Fruit fly (Drosophila melanogaster) whole organism, embryonic: ENCODE measurements around the gene alphaKap4.

Experiments used
- Atf-2 ChIP-seq: fragments of 200-800 bp; sonication (Bioruptor generic); optimal IDR thresholded peaks from 2 replicates; lab custom pipeline; 2016; ENCODE audit warnings: missing biosample characterization, missing genetic modification characterization
- CG10462 ChIP-seq: fragments of 200-800 bp; sonication (Bioruptor generic); optimal IDR thresholded peaks from 2 replicates; lab custom pipeline; 2016; ENCODE audit warnings: missing biosample characterization, missing genetic modification characterization
- CG11456 ChIP-seq: fragments of 200-800 bp; sonication (Bioruptor generic); IDR thresholded peaks from 3 replicates; pipeline ENCODE4 v1.3.6; 2022; ENCODE audit warnings: missing biosample characterization, missing genetic modification characterization
- CG12769 ChIP-seq: fragments of 200-800 bp; sonication (Bioruptor generic); optimal IDR thresholded peaks from 2 replicates; lab custom pipeline; 2019; ENCODE audit warnings: missing biosample characterization, mild to moderate bottlenecking, missing genetic modification characterization, moderate library complexity
- CG15514 ChIP-seq: fragments of 200-800 bp; sonication (Bioruptor generic); optimal IDR thresholded peaks from 3 replicates; lab custom pipeline; 2017; ENCODE audit warnings: missing biosample characterization, missing genetic modification characterization, mild to moderate bottlenecking, moderate library complexity, missing genetic modification reagents
- CG18599 ChIP-seq: fragments of 200-800 bp; sonication (Bioruptor generic); optimal IDR thresholded peaks from 3 replicates; lab custom pipeline; 2017; ENCODE audit warnings: missing biosample characterization, missing genetic modification characterization, mild to moderate bottlenecking, moderate library complexity, missing genetic modification reagents
- CG2875 ChIP-seq: fragments of 200-800 bp; sonication (Bioruptor generic); optimal IDR thresholded peaks from 2 replicates; lab custom pipeline; 2017; ENCODE audit warnings: missing biosample characterization, mild to moderate bottlenecking, missing genetic modification characterization, missing genetic modification reagents
- CG30020 ChIP-seq: fragments of 200-800 bp; optimal IDR thresholded peaks from 2 replicates; lab custom pipeline; 2019; ENCODE audit warnings: missing biosample characterization, mild to moderate bottlenecking, missing genetic modification characterization, moderate library complexity
- CG33213 ChIP-seq: fragments of 200-800 bp; sonication (Bioruptor generic); optimal IDR thresholded peaks from 3 replicates; lab custom pipeline; 2016; ENCODE audit warnings: missing biosample characterization, missing genetic modification characterization
- CG4282 ChIP-seq: fragments of 200-800 bp; sonication (Bioruptor generic); optimal IDR thresholded peaks from 2 replicates; lab custom pipeline; 2016; ENCODE audit warnings: missing biosample characterization, missing genetic modification characterization
- CG4404 ChIP-seq: fragments of 200-800 bp; sonication (Bioruptor generic); IDR thresholded peaks from 2 replicates; pipeline ENCODE4 v1.3.6; 2022; ENCODE audit warnings: missing biosample characterization, missing genetic modification characterization
- CG4707 ChIP-seq: fragments of 200-800 bp; sonication (Bioruptor generic); optimal IDR thresholded peaks from 2 replicates; lab custom pipeline; 2018; ENCODE audit warnings: missing biosample characterization, mild to moderate bottlenecking, missing genetic modification characterization, moderate library complexity
- CG4820 ChIP-seq: fragments of 200-800 bp; sonication (Bioruptor generic); optimal IDR thresholded peaks from 3 replicates; lab custom pipeline; 2016; ENCODE audit warnings: missing biosample characterization, missing genetic modification characterization
- CG6683 ChIP-seq: fragments of 200-800 bp; sonication (Bioruptor generic); optimal IDR thresholded peaks from 2 replicates; lab custom pipeline; 2017; ENCODE audit warnings: missing biosample characterization, mild to moderate bottlenecking, missing genetic modification characterization, missing genetic modification reagents
- CG6813 ChIP-seq: fragments of 200-800 bp; sonication (Bioruptor generic); optimal IDR thresholded peaks from 2 replicates; lab custom pipeline; 2017; ENCODE audit warnings: missing biosample characterization, missing genetic modification characterization, mild to moderate bottlenecking, moderate library complexity, missing genetic modification reagents
- CG7786 ChIP-seq: fragments of 200-800 bp; sonication (Bioruptor generic); optimal IDR thresholded peaks from 2 replicates; lab custom pipeline; 2016; ENCODE audit warnings: missing biosample characterization, missing genetic modification characterization
- CG8290 ChIP-seq, 3 experiments: fragments of 200-800 bp; sonication (Bioruptor generic); optimal IDR thresholded peaks; 2 replicates each; lab custom pipeline; 2016 to 2019; ENCODE audit warnings: missing biosample characterization in 3 of 3, missing genetic modification characterization in 3 of 3, mild to moderate bottlenecking in 2 of 3, moderate library complexity in 1 of 3
- CG8924 ChIP-seq: fragments of 200-800 bp; optimal IDR thresholded peaks from 3 replicates; lab custom pipeline; 2019; ENCODE audit warnings: missing biosample characterization, mild to moderate bottlenecking, missing genetic modification characterization, moderate library complexity
- CG9876 ChIP-seq: fragments of 200-800 bp; sonication (Bioruptor generic); optimal IDR thresholded peaks from 2 replicates; lab custom pipeline; 2016; ENCODE audit warnings: missing biosample characterization, missing genetic modification characterization
- Dbx ChIP-seq: fragments of 200-800 bp; sonication (Bioruptor generic); IDR thresholded peaks from 3 replicates; pipeline ENCODE4 v1.3.6; 2022; ENCODE audit warnings: missing biosample characterization, missing genetic modification characterization
- Dll ChIP-seq: fragments of 200-800 bp; sonication (Bioruptor generic); IDR thresholded peaks from 4 replicates; pipeline ENCODE4 v1.3.6; 2022; ENCODE audit warnings: missing biosample characterization, missing genetic modification characterization; ENCODE audit not compliant: partially characterized antibody
- Fer3 ChIP-seq: fragments of 200-800 bp; sonication (Bioruptor generic); optimal IDR thresholded peaks from 2 replicates; lab custom pipeline; 2018; ENCODE audit warnings: missing biosample characterization, mild to moderate bottlenecking, missing genetic modification characterization, moderate library complexity
- Hsf ChIP-seq: fragments of 200-800 bp; sonication (Bioruptor generic); optimal IDR thresholded peaks from 3 replicates; lab custom pipeline; 2016; ENCODE audit warnings: missing biosample characterization, missing genetic modification characterization
- Mad ChIP-seq: fragments of 200-800 bp; sonication (Bioruptor generic); optimal IDR thresholded peaks from 2 replicates; lab custom pipeline; 2016; ENCODE audit warnings: missing biosample characterization, missing genetic modification characterization
- Xrp1 ChIP-seq: fragments of 200-800 bp; sonication (Bioruptor generic); IDR thresholded peaks from 2 replicates; pipeline ENCODE4 v1.3.6; 2022; ENCODE audit warnings: missing biosample characterization, missing genetic modification characterization
- ab ChIP-seq: fragments of 200-800 bp; sonication (Bioruptor generic); optimal IDR thresholded peaks from 2 replicates; lab custom pipeline; 2016; ENCODE audit warnings: missing biosample characterization, missing genetic modification characterization
- ac ChIP-seq: fragments of 200-800 bp; sonication (Bioruptor generic); optimal IDR thresholded peaks from 3 replicates; lab custom pipeline; 2017; ENCODE audit warnings: missing biosample characterization, mild to moderate bottlenecking, missing genetic modification characterization
- ase ChIP-seq: fragments of 200-800 bp; sonication (Bioruptor generic); IDR thresholded peaks from 3 replicates; pipeline ENCODE4 v1.3.6; 2022; ENCODE audit warnings: missing biosample characterization, missing genetic modification characterization
- cas ChIP-seq: fragments of 200-800 bp; sonication (Bioruptor generic); IDR thresholded peaks from 2 replicates; pipeline ENCODE4 v1.3.6; 2022; ENCODE audit warnings: missing biosample characterization, missing genetic modification characterization
- chinmo ChIP-seq: fragments of 200-800 bp; sonication (Bioruptor generic); IDR thresholded peaks from 4 replicates; pipeline ENCODE4 v1.3.6; 2022; ENCODE audit warnings: missing biosample characterization, missing genetic modification characterization; ENCODE audit not compliant: partially characterized antibody
- chm ChIP-seq: fragments of 200-800 bp; sonication (Bioruptor generic); IDR thresholded peaks from 2 replicates; pipeline ENCODE4 v1.3.6; 2022; ENCODE audit warnings: missing biosample characterization, missing genetic modification characterization
- crc ChIP-seq: fragments of 200-800 bp; sonication (Bioruptor generic); optimal IDR thresholded peaks from 2 replicates; lab custom pipeline; 2016; ENCODE audit warnings: missing biosample characterization, missing genetic modification characterization
- dati ChIP-seq: fragments of 200-800 bp; sonication (Bioruptor generic); IDR thresholded peaks from 2 replicates; pipeline ENCODE4 v1.3.6; 2022; ENCODE audit warnings: missing biosample characterization, missing genetic modification characterization
- dimm ChIP-seq: fragments of 200-800 bp; sonication (Bioruptor generic); IDR thresholded peaks from 2 replicates; pipeline ENCODE4 v1.3.6; 2022; ENCODE audit warnings: missing biosample characterization, missing genetic modification characterization
- dpn ChIP-seq, 2 experiments: fragments of 200-800 bp; sonication (Bioruptor generic); optimal IDR thresholded peaks; 3 replicates each; lab custom pipeline; 2016; ENCODE audit warnings: missing biosample characterization in 2 of 2, missing genetic modification characterization in 2 of 2
- her ChIP-seq: fragments of 200-800 bp; sonication (Bioruptor generic); optimal IDR thresholded peaks from 2 replicates; lab custom pipeline; 2016; ENCODE audit warnings: missing biosample characterization, missing genetic modification characterization
- jumu ChIP-seq: fragments of 200-800 bp; sonication (Bioruptor generic); optimal IDR thresholded peaks from 3 replicates; lab custom pipeline; 2016; ENCODE audit warnings: missing biosample characterization, missing genetic modification characterization
- kay ChIP-seq: fragments of 200-800 bp; sonication (Bioruptor generic); optimal IDR thresholded peaks from 2 replicates; lab custom pipeline; 2016; ENCODE audit warnings: missing biosample characterization, missing genetic modification characterization
- lbe ChIP-seq: fragments of 200-800 bp; sonication (Bioruptor generic); optimal IDR thresholded peaks from 2 replicates; lab custom pipeline; 2016; ENCODE audit warnings: missing biosample characterization, mild to moderate bottlenecking, missing genetic modification characterization
- mirr ChIP-seq: fragments of 200-800 bp; sonication (Bioruptor generic); optimal IDR thresholded peaks from 3 replicates; lab custom pipeline; 2018; ENCODE audit warnings: missing biosample characterization, mild to moderate bottlenecking, missing genetic modification characterization
- pho ChIP-seq: fragments of 200-800 bp; sonication (Bioruptor generic); optimal IDR thresholded peaks from 2 replicates; lab custom pipeline; 2016; ENCODE audit warnings: missing biosample characterization, missing genetic modification characterization
- schlank ChIP-seq: fragments of 200-800 bp; sonication (Bioruptor generic); optimal IDR thresholded peaks from 2 replicates; lab custom pipeline; 2018; ENCODE audit warnings: missing biosample characterization, mild to moderate bottlenecking, missing genetic modification characterization
- slp2 ChIP-seq: fragments of 200-800 bp; sonication (Bioruptor generic); optimal IDR thresholded peaks from 2 replicates; lab custom pipeline; 2016; ENCODE audit warnings: missing biosample characterization, missing genetic modification characterization
- sqz ChIP-seq: fragments of 200-800 bp; sonication (Bioruptor generic); optimal IDR thresholded peaks from 3 replicates; lab custom pipeline; 2018; ENCODE audit warnings: missing biosample characterization, mild to moderate bottlenecking, missing genetic modification characterization
- stc ChIP-seq: fragments of 200-800 bp; sonication (Bioruptor generic); IDR thresholded peaks from 2 replicates; pipeline ENCODE4 v1.3.6; 2022; ENCODE audit warnings: missing biosample characterization, missing genetic modification characterization
- ttk ChIP-seq: fragments of 200-800 bp; sonication (Bioruptor generic); IDR thresholded peaks from 2 replicates; pipeline ENCODE4 v2.1.2; 2022; ENCODE audit warnings: missing biosample characterization, missing genetic modification characterization
- unpg ChIP-seq: fragments of 200-800 bp; sonication (Bioruptor generic); optimal IDR thresholded peaks from 3 replicates; lab custom pipeline; 2018; ENCODE audit warnings: missing biosample characterization, mild to moderate bottlenecking, missing genetic modification characterization, moderate library complexity
- vfl ChIP-seq: fragments of 200-800 bp; sonication (Bioruptor generic); optimal IDR thresholded peaks from 2 replicates; lab custom pipeline; 2016; ENCODE audit warnings: missing biosample characterization, missing genetic modification characterization

The alphaKap4 gene

dm6 chr3L:5976121-5976906, 34.5 kb downstream of the alphaKap4 start (continued):
- TF ChIP-seq sqz, result peak; percentile 86
- peak; percentile 39 for TF ChIP-seq schlank (tag; lab: Kevin White, UChicago)
- TF ChIP-seq unpg (GFP tag; lab: Kevin White, UChicago), result peak; percentile 97
- TF ChIP-seq ttk (GFP tag; lab: Robert Waterston, UW), result peak; percentile 98
- TF ChIP-seq dati (GFP tag; lab: Robert Waterston, UW), result peak; percentile 92
- TF ChIP-seq vfl (GFP tag; lab: Kevin White, UChicago), result peak; percentile 66
- TF ChIP-seq Dbx (GFP tag; lab: Robert Waterston, UW), result peak; percentile 50; the same call in 1 of the 3 replicates
- peak; percentile 87; the same call in 2 of the 4 replicates for TF ChIP-seq chinmo (GFP tag; lab: Robert Waterston, UW)
- peak; percentile 96 for TF ChIP-seq ase (GFP tag; lab: Robert Waterston, UW)
- TF ChIP-seq CG30020 (tag; lab: Kevin White, UChicago), result peak; percentile 74
- TF ChIP-seq kay (GFP tag; lab: Kevin White, UChicago), result peak; percentile 92
- peak; percentile 96 for TF ChIP-seq CG4404 (GFP tag; lab: Robert Waterston, UW)
- TF ChIP-seq ab (GFP tag; lab: Kevin White, UChicago), result peak; percentile 63
- peak; percentile 83 for TF ChIP-seq CG6813 (GFP tag; lab: Kevin White, UChicago)
- peak; percentile 88 for TF ChIP-seq CG11456 (GFP tag; lab: Robert Waterston, UW)
- TF ChIP-seq CG8290 (GFP tag; optimal IDR thresholded peaks at IDR 0.05; lab: Kevin White, UChicago), result peak; percentile 100
- peak; percentile 35 to 100 for TF ChIP-seq CG8290 (tag; optimal IDR thresholded peaks at IDR 0.05; lab: Kevin White, UChicago)
- TF ChIP-seq pho (GFP tag; lab: Kevin White, UChicago), result peak; percentile 67
- TF ChIP-seq stc, result peak; percentile 97
- TF ChIP-seq CG15514 (GFP tag; lab: Kevin White, UChicago), result peak; percentile 77
- TF ChIP-seq slp2 (GFP tag; lab: Kevin White, UChicago), result peak; percentile 97
- peak; percentile 41 for TF ChIP-seq CG12769
- peak; percentile 93 for TF ChIP-seq jumu (GFP tag; lab: Kevin White, UChicago)
- no peak for TF ChIP-seq CG4282 (GFP tag; lab: Kevin White, UChicago)
- peak; percentile 89 for TF ChIP-seq CG33213
- peak; percentile 76 for TF ChIP-seq ac (GFP tag; lab: Kevin White, UChicago)
- TF ChIP-seq CG9876 (GFP tag; lab: Kevin White, UChicago), result peak; percentile 23
- TF ChIP-seq her, result peak; percentile 79
- TF ChIP-seq mirr (GFP tag; lab: Kevin White, UChicago), result no peak
- no peak for TF ChIP-seq cas (GFP tag; lab: Robert Waterston, UW)
- peak; percentile 87 for TF ChIP-seq crc (GFP tag; lab: Kevin White, UChicago)
- TF ChIP-seq dpn (GFP tag; optimal IDR thresholded peaks at IDR 0.05; lab: Kevin White, UChicago), result peak; percentile 91 to 94
- TF ChIP-seq Fer3, result peak; percentile 86
- peak; percentile 90 for TF ChIP-seq CG18599 (GFP tag; lab: Kevin White, UChicago)
- peak; percentile 99 for TF ChIP-seq Xrp1 (GFP tag; lab: Robert Waterston, UW)
- TF ChIP-seq Atf-2 (GFP tag; lab: Kevin White, UChicago), result peak; percentile 79
- TF ChIP-seq CG4707 (GFP tag; lab: Kevin White, UChicago), result peak; percentile 84
- peak; percentile 82 for TF ChIP-seq Mad
- peak; percentile 95 for TF ChIP-seq CG8924 (tag; lab: Kevin White, UChicago)
- TF ChIP-seq Hsf (GFP tag; lab: Kevin White, UChicago), result peak; percentile 94
- peak; percentile 76 for TF ChIP-seq CG6683 (GFP tag; lab: Kevin White, UChicago)
- peak; percentile 87 for TF ChIP-seq CG10462 (GFP tag; lab: Kevin White, UChicago)
- peak; percentile 96 for TF ChIP-seq CG4820 (GFP tag; lab: Kevin White, UChicago)
- TF ChIP-seq CG7786 (GFP tag; lab: Kevin White, UChicago), result peak; percentile 86
- TF ChIP-seq Dll (GFP tag; lab: Robert Waterston, UW), result peak; percentile 42; the same call in 2 of the 4 replicates
- no peak for TF ChIP-seq lbe (GFP tag; lab: Kevin White, UChicago)
- TF ChIP-seq chm (GFP tag; lab: Robert Waterston, UW), result peak; percentile 92
- TF ChIP-seq CG2875, result peak; percentile 96
- TF ChIP-seq dimm (GFP tag; lab: Robert Waterston, UW), result peak; percentile 95
